Fruit fly (Drosophila melanogaster) whole organism, prepupa: ENCODE measurements around the gene grsm.

ENCODE experiments used
- Blimp-1 ChIP-seq: fragments of 200-800 bp; sonication (Bioruptor generic); optimal IDR thresholded peaks from 3 replicates; lab custom pipeline; 2017; ENCODE audit warnings: missing biosample characterization, missing genetic modification characterization, mild to moderate bottlenecking, moderate library complexity, missing genetic modification reagents
- CG10631 ChIP-seq: fragments of 200-800 bp; sonication (Bioruptor generic); optimal IDR thresholded peaks from 2 replicates; lab custom pipeline; 2016; ENCODE audit warnings: missing biosample characterization, missing genetic modification characterization
- CG11294 ChIP-seq: fragments of 200-800 bp; sonication (Bioruptor generic); IDR thresholded peaks from 2 replicates; pipeline ENCODE4 v1.3.6; 2022; ENCODE audit warnings: missing biosample characterization, missing genetic modification characterization
- CG11762 ChIP-seq: fragments of 200-800 bp; sonication (Bioruptor generic); optimal IDR thresholded peaks from 3 replicates; lab custom pipeline; 2016; ENCODE audit warnings: missing biosample characterization, missing genetic modification characterization; ENCODE audit not compliant: insufficient read depth
- CG1621 ChIP-seq: fragments of 200-800 bp; sonication (Bioruptor generic); optimal IDR thresholded peaks from 3 replicates; lab custom pipeline; 2018; ENCODE audit warnings: missing biosample characterization, mild to moderate bottlenecking, missing genetic modification characterization
- CG16779 ChIP-seq: fragments of 200-800 bp; sonication (Bioruptor generic); optimal IDR thresholded peaks from 3 replicates; lab custom pipeline; 2017; ENCODE audit warnings: missing biosample characterization, mild to moderate bottlenecking, missing genetic modification characterization
- CG3032 ChIP-seq: fragments of 200-800 bp; optimal IDR thresholded peaks from 2 replicates; lab custom pipeline; 2019; ENCODE audit warnings: missing biosample characterization, mild to moderate bottlenecking, missing genetic modification characterization, moderate library complexity
- CG31627 ChIP-seq: fragments of 200-800 bp; sonication (Bioruptor generic); optimal IDR thresholded peaks from 3 replicates; lab custom pipeline; 2016; ENCODE audit warnings: missing biosample characterization, missing genetic modification characterization
- CG3919 ChIP-seq: fragments of 200-800 bp; sonication (Bioruptor generic); optimal IDR thresholded peaks from 3 replicates; lab custom pipeline; 2016; ENCODE audit warnings: missing biosample characterization, missing genetic modification characterization
- CG6276 ChIP-seq: fragments of 200-800 bp; sonication (Bioruptor generic); optimal IDR thresholded peaks from 2 replicates; lab custom pipeline; 2017; ENCODE audit warnings: missing biosample characterization, mild to moderate bottlenecking, missing genetic modification characterization
- CG6792 ChIP-seq: fragments of 200-800 bp; sonication (Bioruptor generic); optimal IDR thresholded peaks from 3 replicates; lab custom pipeline; 2016; ENCODE audit warnings: missing biosample characterization, missing genetic modification characterization
- CG6808 ChIP-seq: fragments of 200-800 bp; sonication (Bioruptor generic); optimal IDR thresholded peaks from 3 replicates; lab custom pipeline; 2017; ENCODE audit warnings: missing biosample characterization, missing genetic modification characterization, mild to moderate bottlenecking, moderate library complexity, missing genetic modification reagents
- CG8119 ChIP-seq: fragments of 200-800 bp; sonication (Bioruptor generic); IDR thresholded peaks from 3 replicates; pipeline ENCODE4 v1.3.6; 2022; ENCODE audit warnings: missing biosample characterization, missing genetic modification characterization
- CG8632 ChIP-seq: fragments of 200-800 bp; sonication (Bioruptor generic); optimal IDR thresholded peaks from 3 replicates; lab custom pipeline; 2016; ENCODE audit warnings: missing biosample characterization, missing genetic modification characterization
- Eip75B ChIP-seq: fragments of 200-800 bp; sonication (Bioruptor generic); optimal IDR thresholded peaks from 3 replicates; lab custom pipeline; 2016; ENCODE audit warnings: missing biosample characterization, missing genetic modification characterization
- Eip78C ChIP-seq: fragments of 200-800 bp; sonication (Bioruptor generic); peaks from one replicate; lab custom pipeline; 2016; ENCODE audit warnings: missing biosample characterization, missing genetic modification characterization
- Eip93F ChIP-seq: fragments of 200-800 bp; sonication (Bioruptor generic); optimal IDR thresholded peaks from 2 replicates; lab custom pipeline; 2016; ENCODE audit warnings: missing biosample characterization, mild to moderate bottlenecking, missing genetic modification characterization
- Gug ChIP-seq: fragments of 200-800 bp; sonication (Bioruptor generic); IDR thresholded peaks from 2 replicates; pipeline ENCODE4 v1.3.6; 2022; ENCODE audit warnings: missing biosample characterization, missing genetic modification characterization
- Hr39 ChIP-seq: fragments of 200-800 bp; sonication (Bioruptor generic); optimal IDR thresholded peaks from 2 replicates; lab custom pipeline; 2016; ENCODE audit warnings: missing biosample characterization, missing genetic modification characterization
- Lpt ChIP-seq: fragments of 200-800 bp; sonication (Bioruptor generic); optimal IDR thresholded peaks from 3 replicates; lab custom pipeline; 2016; ENCODE audit warnings: missing biosample characterization, missing genetic modification characterization
- Met ChIP-seq: fragments of 200-800 bp; sonication (Bioruptor generic); optimal IDR thresholded peaks from 3 replicates; lab custom pipeline; 2016; ENCODE audit warnings: missing biosample characterization, missing genetic modification characterization
- OdsH ChIP-seq: fragments of 200-800 bp; sonication (Bioruptor generic); optimal IDR thresholded peaks from 3 replicates; lab custom pipeline; 2016; ENCODE audit warnings: missing biosample characterization, missing genetic modification characterization
- Smox ChIP-seq: fragments of 200-800 bp; sonication (Bioruptor generic); optimal IDR thresholded peaks from 3 replicates; lab custom pipeline; 2016; ENCODE audit warnings: missing biosample characterization, missing genetic modification characterization
- Sox14 ChIP-seq: fragments of 200-800 bp; sonication (Bioruptor generic); optimal IDR thresholded peaks from 3 replicates; lab custom pipeline; 2016; ENCODE audit warnings: missing biosample characterization, missing genetic modification characterization
- Sox15 ChIP-seq: fragments of 200-800 bp; sonication (Bioruptor generic); optimal IDR thresholded peaks from 3 replicates; lab custom pipeline; 2016; ENCODE audit warnings: missing biosample characterization, missing genetic modification characterization
- achi ChIP-seq: fragments of 200-800 bp; sonication (Bioruptor generic); optimal IDR thresholded peaks from 3 replicates; lab custom pipeline; 2016; ENCODE audit warnings: missing biosample characterization, missing genetic modification characterization
- acj6 ChIP-seq: fragments of 200-800 bp; sonication (Bioruptor generic); optimal IDR thresholded peaks from 3 replicates; lab custom pipeline; 2016; ENCODE audit warnings: missing biosample characterization, missing genetic modification characterization
- dac ChIP-seq: fragments of 200-800 bp; sonication (Bioruptor generic); optimal IDR thresholded peaks from 2 replicates; lab custom pipeline; 2017; ENCODE audit warnings: missing biosample characterization, mild to moderate bottlenecking, missing genetic modification characterization
- dsx ChIP-seq: fragments of 200-800 bp; optimal IDR thresholded peaks from 3 replicates; lab custom pipeline; 2019; ENCODE audit warnings: missing biosample characterization, mild to moderate bottlenecking, missing genetic modification characterization, moderate library complexity; ENCODE audit not compliant: poor library complexity, severe bottlenecking
- eg ChIP-seq: fragments of 200-800 bp; sonication (Bioruptor generic); IDR thresholded peaks from 3 replicates; pipeline ENCODE4 v1.3.6; 2022; ENCODE audit warnings: missing biosample characterization, missing genetic modification characterization
- fd59A ChIP-seq: fragments of 200-800 bp; sonication (Bioruptor generic); optimal IDR thresholded peaks from 2 replicates; lab custom pipeline; 2017; ENCODE audit warnings: missing biosample characterization, mild to moderate bottlenecking, missing genetic modification characterization, missing genetic modification reagents
- fkh ChIP-seq: fragments of 200-800 bp; sonication (Bioruptor generic); optimal IDR thresholded peaks from 3 replicates; lab custom pipeline; 2017; ENCODE audit warnings: missing biosample characterization, mild to moderate bottlenecking, missing genetic modification characterization, moderate library complexity
- pdm3 ChIP-seq: fragments of 200-800 bp; sonication (Bioruptor generic); optimal IDR thresholded peaks from 3 replicates; lab custom pipeline; 2016; ENCODE audit warnings: missing biosample characterization, missing genetic modification characterization
- salr ChIP-seq, 2 experiments: fragments of 200-800 bp; sonication (Bioruptor generic); optimal IDR thresholded peaks; 3 replicates each; lab custom pipeline; 2016 to 2018; ENCODE audit warnings: missing biosample characterization in 2 of 2, missing genetic modification characterization in 2 of 2, mild to moderate bottlenecking in 1 of 2
- svp ChIP-seq: fragments of 200-800 bp; sonication (Bioruptor generic); peaks from one replicate; lab custom pipeline; 2016; ENCODE audit warnings: missing biosample characterization, missing genetic modification characterization
- topi ChIP-seq: fragments of 200-800 bp; sonication (Bioruptor generic); optimal IDR thresholded peaks from 3 replicates; lab custom pipeline; 2016; ENCODE audit warnings: missing biosample characterization, missing genetic modification characterization

grsm gene

dm6 chr3R:12981334-12982166 lies 14.0 kb upstream of the grsm start (continued):
- TF ChIP-seq CG10631 (GFP tag; lab: Kevin White, UChicago) (peak; percentile 67), dac (GFP tag; lab: Kevin White, UChicago) (peak; percentile 53), dsx (GFP tag; lab: Kevin White, UChicago) (peak; percentile 40), CG11762 (GFP tag; lab: Kevin White, UChicago) (peak; percentile 76), fd59A (GFP tag; lab: Kevin White, UChicago) (peak; percentile 64), CG31627 (GFP tag; lab: Kevin White, UChicago) (peak; percentile 73), CG1621 (tag; lab: Kevin White, UChicago) (peak; percentile 57), CG3919 (GFP tag; lab: Kevin White, UChicago) (peak; percentile 84), CG6792 (peak; percentile 76), CG16779 (tag; lab: Kevin White, UChicago) (peak; percentile 45), Met (GFP tag; lab: Kevin White, UChicago) (peak; percentile 77), Eip78C (GFP tag; lab: Kevin White, UChicago) (peak; percentile 96), svp (GFP tag; lab: Kevin White, UChicago) (peak; percentile 89), pdm3 (GFP tag; lab: Kevin White, UChicago) (peak; percentile 67), CG8632 (GFP tag; lab: Kevin White, UChicago) (peak; percentile 79), CG3032 (tag; lab: Kevin White, UChicago) (peak; percentile 79), Blimp-1 (GFP tag; lab: Kevin White, UChicago) (peak; percentile 8), Gug (GFP tag; lab: Robert Waterston, UW) (peak; percentile 64; the same call in 1 of the 2 replicates), OdsH (GFP tag; lab: Kevin White, UChicago) (peak; percentile 77), Smox (GFP tag; lab: Kevin White, UChicago) (peak; percentile 74), CG6276 (peak; percentile 70), Sox15 (GFP tag; lab: Kevin White, UChicago) (peak; percentile 56), acj6 (GFP tag; lab: Kevin White, UChicago) (peak; percentile 72), Eip75B (peak; percentile 81)

dm6 chr3R:12980628-12981219 lies 13.2 kb upstream of the grsm start, which contains the start of gene Paip2:
TSS of gene Paip2 (plus strand) at chr3R:12980792.
- TF ChIP-seq topi (GFP tag; lab: Kevin White, UChicago) (peak; percentile 28), eg (no peak), Sox14 (GFP tag; lab: Kevin White, UChicago) (peak; percentile 43), svp (GFP tag; lab: Kevin White, UChicago) (peak; percentile 49), dsx (GFP tag; lab: Kevin White, UChicago) (peak; percentile 19), achi (GFP tag; lab: Kevin White, UChicago) (peak; percentile 2), Lpt (GFP tag; lab: Kevin White, UChicago) (no peak)

dm6 chr3R:12977371-12978050 lies 10.0 kb upstream of the grsm start, which contains the start of the genes CG7381 and CG7091:
TSS of gene CG7381 (minus strand) at chr3R:12977471.
TSS of gene CG7091 (plus strand) at chr3R:12978000.
- TF ChIP-seq Hr39 (GFP tag; lab: Kevin White, UChicago): no peak
- TF ChIP-seq Eip78C (GFP tag; lab: Kevin White, UChicago): peak; percentile 22

dm6 chr3R:12975223-12975622 lies 7.7 kb upstream of the grsm start:
- no peak for TF ChIP-seq CG11294
- TF ChIP-seq Smox (GFP tag; lab: Kevin White, UChicago): no peak
- TF ChIP-seq eg: no peak
- no peak for TF ChIP-seq achi (GFP tag; lab: Kevin White, UChicago)
- TF ChIP-seq CG1621 (tag; lab: Kevin White, UChicago): no peak
- TF ChIP-seq Eip93F (GFP tag; lab: Kevin White, UChicago): no peak
- TF ChIP-seq CG8119 (GFP tag; lab: Robert Waterston, UW): no peak
- no peak for TF ChIP-seq CG31627 (GFP tag; lab: Kevin White, UChicago)
- TF ChIP-seq CG6808: no peak
- no peak for TF ChIP-seq fkh (GFP tag; lab: Kevin White, UChicago)
- no peak for TF ChIP-seq CG6792
- TF ChIP-seq Hr39 (GFP tag; lab: Kevin White, UChicago): no peak
- no peak for TF ChIP-seq acj6 (GFP tag; lab: Kevin White, UChicago)
- TF ChIP-seq Eip75B: no peak
- TF ChIP-seq salr (GFP tag; optimal IDR thresholded peaks at IDR 0.05; lab: Kevin White, UChicago): no peak
- TF ChIP-seq, all 60 proteins: peak for 0
